Fruit fly (Drosophila melanogaster) whole organism, embryonic: ENCODE data around the gene CG13074.
A peak's percentile ranks its signal among the peaks of the same experiment; 100 is the strongest.

Source experiments
- Atf-2 ChIP-seq: fragments of 200-800 bp; sonication (Bioruptor generic); optimal IDR thresholded peaks from 2 replicates; lab custom pipeline; 2016; ENCODE audit warnings: missing biosample characterization, missing genetic modification characterization
- Bgb ChIP-seq: fragments of 200-800 bp; sonication (Bioruptor generic); IDR thresholded peaks from 2 replicates; pipeline ENCODE4 v1.3.6; 2022; ENCODE audit warnings: missing biosample characterization, missing genetic modification characterization; ENCODE audit not compliant: partially characterized antibody
- CG10267 ChIP-seq: fragments of 200-800 bp; sonication (Bioruptor generic); optimal IDR thresholded peaks from 2 replicates; lab custom pipeline; 2018; ENCODE audit warnings: missing biosample characterization, mild to moderate bottlenecking, missing genetic modification characterization, moderate library complexity
- CG13894 ChIP-seq: fragments of 200-800 bp; sonication (Bioruptor generic); optimal IDR thresholded peaks from 3 replicates; lab custom pipeline; 2018; ENCODE audit warnings: missing biosample characterization, mild to moderate bottlenecking, missing genetic modification characterization, moderate library complexity
- CG14667 ChIP-seq: fragments of 200-800 bp; sonication (Bioruptor generic); IDR thresholded peaks from 2 replicates; pipeline ENCODE4 v1.3.6; 2022; ENCODE audit warnings: missing biosample characterization, missing genetic modification characterization
- CG14710 ChIP-seq: fragments of 200-800 bp; sonication (Bioruptor generic); optimal IDR thresholded peaks from 3 replicates; lab custom pipeline; 2019; ENCODE audit warnings: missing biosample characterization, mild to moderate bottlenecking, missing genetic modification characterization, moderate library complexity
- CG15073 ChIP-seq: fragments of 200-800 bp; sonication (Bioruptor generic); optimal IDR thresholded peaks from 2 replicates; lab custom pipeline; 2016; ENCODE audit warnings: missing biosample characterization, missing genetic modification characterization
- CG15479 ChIP-seq: fragments of 200-800 bp; sonication (Bioruptor generic); optimal IDR thresholded peaks from 3 replicates; lab custom pipeline; 2019; ENCODE audit warnings: missing biosample characterization, mild to moderate bottlenecking, missing genetic modification characterization, moderate library complexity
- CG2116 ChIP-seq: fragments of 200-800 bp; sonication (Bioruptor generic); optimal IDR thresholded peaks from 3 replicates; lab custom pipeline; 2018; ENCODE audit warnings: missing biosample characterization, mild to moderate bottlenecking, missing genetic modification characterization
- CG2129 ChIP-seq: fragments of 200-800 bp; sonication (Bioruptor generic); IDR thresholded peaks from 2 replicates; pipeline ENCODE4 v1.3.6; 2022; ENCODE audit warnings: missing biosample characterization, missing genetic modification characterization; ENCODE audit not compliant: partially characterized antibody
- CG2202 ChIP-seq: fragments of 200-800 bp; sonication (Bioruptor generic); optimal IDR thresholded peaks from 2 replicates; lab custom pipeline; 2018; ENCODE audit warnings: missing biosample characterization, mild to moderate bottlenecking, missing genetic modification characterization
- CG30403 ChIP-seq: fragments of 200-800 bp; sonication (Bioruptor generic); optimal IDR thresholded peaks from 3 replicates; lab custom pipeline; 2016; ENCODE audit warnings: missing biosample characterization, missing genetic modification characterization
- CG3065 ChIP-seq: fragments of 200-800 bp; sonication (Bioruptor generic); optimal IDR thresholded peaks from 2 replicates; lab custom pipeline; 2016; ENCODE audit warnings: missing biosample characterization, missing genetic modification characterization
- CG33213 ChIP-seq: fragments of 200-800 bp; sonication (Bioruptor generic); optimal IDR thresholded peaks from 3 replicates; lab custom pipeline; 2016; ENCODE audit warnings: missing biosample characterization, missing genetic modification characterization
- CG3407 ChIP-seq: fragments of 200-800 bp; sonication (Bioruptor generic); optimal IDR thresholded peaks from 2 replicates; lab custom pipeline; 2018; ENCODE audit warnings: missing biosample characterization, mild to moderate bottlenecking, missing genetic modification characterization
- CG6813 ChIP-seq: fragments of 200-800 bp; sonication (Bioruptor generic); optimal IDR thresholded peaks from 2 replicates; lab custom pipeline; 2017; ENCODE audit warnings: missing biosample characterization, missing genetic modification characterization, mild to moderate bottlenecking, moderate library complexity, missing genetic modification reagents
- CG7372 ChIP-seq: fragments of 200-800 bp; sonication (Bioruptor generic); IDR thresholded peaks from 2 replicates; pipeline ENCODE4 v1.3.6; 2022; ENCODE audit warnings: missing biosample characterization, missing genetic modification characterization
- CG7786 ChIP-seq: fragments of 200-800 bp; sonication (Bioruptor generic); optimal IDR thresholded peaks from 2 replicates; lab custom pipeline; 2016; ENCODE audit warnings: missing biosample characterization, missing genetic modification characterization
- Doc2 ChIP-seq: fragments of 200-800 bp; sonication (Bioruptor generic); IDR thresholded peaks from 2 replicates; pipeline ENCODE4 v1.3.6; 2022; ENCODE audit warnings: missing biosample characterization, missing genetic modification characterization
- Dp ChIP-seq: fragments of 200-800 bp; sonication (Bioruptor generic); optimal IDR thresholded peaks from 2 replicates; lab custom pipeline; 2018; ENCODE audit warnings: missing biosample characterization, mild to moderate bottlenecking, missing genetic modification characterization, moderate library complexity
- Elba2 ChIP-seq: fragments of 200-800 bp; sonication (Bioruptor generic); optimal IDR thresholded peaks from 3 replicates; lab custom pipeline; 2016; ENCODE audit warnings: missing biosample characterization, missing genetic modification characterization
- Fer3 ChIP-seq: fragments of 200-800 bp; sonication (Bioruptor generic); optimal IDR thresholded peaks from 2 replicates; lab custom pipeline; 2018; ENCODE audit warnings: missing biosample characterization, mild to moderate bottlenecking, missing genetic modification characterization, moderate library complexity
- GATAe ChIP-seq: fragments of 200-800 bp; sonication (Bioruptor generic); conservative IDR thresholded peaks from 2 replicates; pipeline ENCODE4 v1.3.6; 2022; ENCODE audit warnings: missing biosample characterization, missing genetic modification characterization
- Hey ChIP-seq: fragments of 200-800 bp; sonication (Bioruptor generic); optimal IDR thresholded peaks from 3 replicates; lab custom pipeline; 2018; ENCODE audit warnings: missing biosample characterization, mild to moderate bottlenecking, missing genetic modification characterization
- HmgZ ChIP-seq: fragments of 200-800 bp; sonication (Bioruptor generic); optimal IDR thresholded peaks from 2 replicates; lab custom pipeline; 2018; ENCODE audit warnings: missing biosample characterization, mild to moderate bottlenecking, missing genetic modification characterization
- Hr39 ChIP-seq: fragments of >200 bp; optimal IDR thresholded peaks from 2 replicates; lab custom pipeline; 2017
- Meics ChIP-seq: fragments of 200-800 bp; sonication (Bioruptor generic); optimal IDR thresholded peaks from 2 replicates; lab custom pipeline; 2017; ENCODE audit warnings: missing biosample characterization, mild to moderate bottlenecking, missing genetic modification characterization
- NfI ChIP-seq: fragments of 200-800 bp; sonication (Bioruptor generic); optimal IDR thresholded peaks from 3 replicates; lab custom pipeline; 2018; ENCODE audit warnings: missing biosample characterization, mild to moderate bottlenecking, missing genetic modification characterization, moderate library complexity
- Optix ChIP-seq: fragments of 200-800 bp; sonication (Bioruptor generic); IDR thresholded peaks from 3 replicates; pipeline ENCODE4 v1.3.6; 2022; ENCODE audit warnings: missing biosample characterization, missing genetic modification characterization
- Xbp1 ChIP-seq: fragments of 200-800 bp; sonication (Bioruptor generic); optimal IDR thresholded peaks from 3 replicates; lab custom pipeline; 2016; ENCODE audit warnings: missing biosample characterization, mild to moderate bottlenecking, missing genetic modification characterization
- ap ChIP-seq: fragments of 200-800 bp; sonication (Bioruptor generic); IDR thresholded peaks from 2 replicates; pipeline ENCODE4 v1.3.6; 2022; ENCODE audit warnings: missing biosample characterization, missing genetic modification characterization
- ash1 ChIP-seq: fragments of 200-800 bp; sonication (Bioruptor generic); optimal IDR thresholded peaks from 2 replicates; lab custom pipeline; 2018; ENCODE audit warnings: missing biosample characterization, mild to moderate bottlenecking, missing genetic modification characterization
- bab2 ChIP-seq: fragments of 200-800 bp; sonication (Bioruptor generic); optimal IDR thresholded peaks from 2 replicates; lab custom pipeline; 2016; ENCODE audit warnings: missing biosample characterization, missing genetic modification characterization
- corto ChIP-seq: fragments of 200-800 bp; sonication (Bioruptor generic); optimal IDR thresholded peaks from 2 replicates; lab custom pipeline; 2016; ENCODE audit warnings: missing biosample characterization, mild to moderate bottlenecking, missing genetic modification characterization, moderate library complexity
- dimm ChIP-seq: fragments of 200-800 bp; sonication (Bioruptor generic); IDR thresholded peaks from 2 replicates; pipeline ENCODE4 v1.3.6; 2022; ENCODE audit warnings: missing biosample characterization, missing genetic modification characterization
- eyg ChIP-seq: fragments of 200-800 bp; sonication (Bioruptor generic); optimal IDR thresholded peaks from 3 replicates; lab custom pipeline; 2016; ENCODE audit warnings: missing biosample characterization, missing genetic modification characterization
- gcm ChIP-seq: fragments of 200-800 bp; sonication (Bioruptor generic); optimal IDR thresholded peaks from 2 replicates; lab custom pipeline; 2019; ENCODE audit warnings: missing biosample characterization, mild to moderate bottlenecking, missing genetic modification characterization, moderate library complexity
- hkb ChIP-seq, 2 experiments: fragments of 200-800 bp in 1 of 2; fragments of >200 bp in 1 of 2; sonication (Bioruptor generic) in 1 of 2; IDR thresholded peaks in 1 of 2; optimal IDR thresholded peaks in 1 of 2; 2 replicates each; pipeline versions ENCODE4 v1.3.6 to Lab custom; 2017 to 2022; ENCODE audit warnings: missing biosample characterization in 1 of 2, missing genetic modification characterization in 1 of 2
- jing ChIP-seq: fragments of 200-800 bp; sonication (Bioruptor generic); optimal IDR thresholded peaks from 2 replicates; lab custom pipeline; 2018; ENCODE audit warnings: missing biosample characterization, mild to moderate bottlenecking, missing genetic modification characterization
- lilli ChIP-seq: fragments of 200-800 bp; sonication (Bioruptor generic); optimal IDR thresholded peaks from 3 replicates; lab custom pipeline; 2016; ENCODE audit warnings: missing biosample characterization, missing genetic modification characterization
- odd ChIP-seq: fragments of 200-800 bp; sonication (Bioruptor generic); optimal IDR thresholded peaks from 2 replicates; lab custom pipeline; 2017; ENCODE audit warnings: missing biosample characterization, mild to moderate bottlenecking, missing genetic modification characterization
- org-1 ChIP-seq: fragments of 200-800 bp; sonication (Bioruptor generic); optimal IDR thresholded peaks from 2 replicates; lab custom pipeline; 2017; ENCODE audit warnings: missing biosample characterization, missing genetic modification characterization
- pros ChIP-seq: fragments of 200-800 bp; sonication (Bioruptor generic); optimal IDR thresholded peaks from 3 replicates; lab custom pipeline; 2019; ENCODE audit warnings: missing biosample characterization, mild to moderate bottlenecking, missing genetic modification characterization, moderate library complexity
- rib ChIP-seq: fragments of 200-800 bp; sonication (Bioruptor generic); IDR thresholded peaks from 2 replicates; pipeline ENCODE4 v1.3.6; 2022; ENCODE audit warnings: missing biosample characterization, missing genetic modification characterization
- row ChIP-seq: fragments of 200-800 bp; sonication (Bioruptor generic); IDR thresholded peaks from 3 replicates; pipeline ENCODE4 v1.3.6; 2022; ENCODE audit warnings: missing biosample characterization, missing genetic modification characterization
- slbo ChIP-seq: fragments of 200-800 bp; sonication (Bioruptor generic); IDR thresholded peaks from 2 replicates; pipeline ENCODE4 v1.3.6; 2022; ENCODE audit warnings: missing biosample characterization, missing genetic modification characterization
- so ChIP-seq: fragments of 200-800 bp; sonication (Bioruptor generic); IDR thresholded peaks from 3 replicates; pipeline ENCODE4 v1.3.6; 2022; ENCODE audit warnings: missing biosample characterization, missing genetic modification characterization
- tgo ChIP-seq: fragments of 200-800 bp; sonication (Bioruptor generic); IDR thresholded peaks from 3 replicates; pipeline ENCODE4 v1.3.6; 2022; ENCODE audit warnings: missing biosample characterization, missing genetic modification characterization
- tup ChIP-seq: fragments of 200-800 bp; sonication (Bioruptor generic); optimal IDR thresholded peaks from 2 replicates; lab custom pipeline; 2016; ENCODE audit warnings: missing biosample characterization, mild to moderate bottlenecking, missing genetic modification characterization, moderate library complexity
- zf30C ChIP-seq: fragments of 200-800 bp; sonication (Bioruptor generic); optimal IDR thresholded peaks from 3 replicates; lab custom pipeline; 2018; ENCODE audit warnings: missing biosample characterization, mild to moderate bottlenecking, missing genetic modification characterization

Gene CG13074

dm6 chr3L:16048722-16049459, 48.4 kb downstream of the CG13074 start (continued):
- no peak for TF ChIP-seq Dp (GFP tag; lab: Kevin White, UChicago)
- peak; percentile 12 for TF ChIP-seq Elba2 (GFP tag; lab: Kevin White, UChicago)
- no peak for TF ChIP-seq CG10267 (tag; lab: Kevin White, UChicago)
- no peak for TF ChIP-seq CG33213 (GFP tag; lab: Kevin White, UChicago)
- no peak for TF ChIP-seq CG2202 (tag; lab: Kevin White, UChicago)
- peak; percentile 27; the same call in 1 of the 3 replicates for TF ChIP-seq row (GFP tag; lab: Robert Waterston, UW)
- TF ChIP-seq CG14710 (tag; lab: Kevin White, UChicago): no peak
- TF ChIP-seq CG7786 (GFP tag; lab: Kevin White, UChicago): no peak
- TF ChIP-seq CG14667 (GFP tag; lab: Robert Waterston, UW): no peak
- TF ChIP-seq Fer3 (tag; lab: Kevin White, UChicago): no peak
- TF ChIP-seq Xbp1: no peak
- no peak for TF ChIP-seq CG15073 (GFP tag; lab: Kevin White, UChicago)
- TF ChIP-seq Hey (tag; lab: Kevin White, UChicago): no peak
- no peak for TF ChIP-seq bab2 (GFP tag; lab: Kevin White, UChicago)
- peak; percentile 20 for TF ChIP-seq ash1 (GFP tag; lab: Kevin White, UChicago)
- TF ChIP-seq NfI: no peak
- no peak for TF ChIP-seq slbo (GFP tag; lab: Robert Waterston, UW)
- TF ChIP-seq CG6813 (GFP tag; lab: Kevin White, UChicago): no peak
- TF ChIP-seq tup (GFP tag; lab: Kevin White, UChicago): no peak
- TF ChIP-seq org-1 (GFP tag; lab: Kevin White, UChicago): no peak
- TF ChIP-seq so (GFP tag; lab: Robert Waterston, UW): no peak
- no peak for TF ChIP-seq HmgZ
- TF ChIP-seq zf30C (GFP tag; lab: Kevin White, UChicago): no peak
- no peak for TF ChIP-seq dimm (GFP tag; lab: Robert Waterston, UW)
- TF ChIP-seq Atf-2 (GFP tag; lab: Kevin White, UChicago): no peak
- TF ChIP-seq hkb (optimal IDR thresholded peaks at IDR 0.05; lab: Kevin White, UChicago): no peak
- TF ChIP-seq hkb (GFP tag; IDR thresholded peaks at IDR 0.05; lab: Robert Waterston, UW): no peak
- TF ChIP-seq Optix (GFP tag; lab: Robert Waterston, UW): 0 out of 3 replicates have a peak, but pooled peaks have one; percentile 18
- TF ChIP-seq tgo (GFP tag; lab: Robert Waterston, UW): no peak
- no peak for TF ChIP-seq CG30403 (GFP tag; lab: Kevin White, UChicago)
- TF ChIP-seq corto (GFP tag; lab: Kevin White, UChicago): peak; percentile 9
- TF ChIP-seq CG3065 (GFP tag; lab: Kevin White, UChicago): no peak
- TF ChIP-seq pros (GFP tag; lab: Kevin White, UChicago): no peak
- no peak for TF ChIP-seq gcm (GFP tag; lab: Kevin White, UChicago)
- TF ChIP-seq odd (GFP tag; lab: Kevin White, UChicago): no peak
- no peak for TF ChIP-seq CG15479 (GFP tag; lab: Kevin White, UChicago)
- TF ChIP-seq jing (GFP tag; lab: Kevin White, UChicago): no peak
- no peak for TF ChIP-seq CG13894
- TF ChIP-seq Doc2 (GFP tag; lab: Robert Waterston, UW): no peak
- no peak for TF ChIP-seq Bgb (GFP tag; lab: Robert Waterston, UW)
- TF ChIP-seq CG7372: no peak
- no peak for TF ChIP-seq ap (GFP tag; lab: Robert Waterston, UW)
- no peak for TF ChIP-seq CG2116 (GFP tag; lab: Kevin White, UChicago)
- TF ChIP-seq eyg (GFP tag; lab: Kevin White, UChicago): no peak
- no peak for TF ChIP-seq CG3407
- TF ChIP-seq Hr39 (lab: Kevin White, UChicago): no peak
- no peak for TF ChIP-seq CG2129 (GFP tag; lab: Robert Waterston, UW)
- no peak for TF ChIP-seq GATAe (GFP tag; lab: Robert Waterston, UW)
- TF ChIP-seq lilli (GFP tag; lab: Kevin White, UChicago): no peak
- 0 out of 2 replicates have a peak, but pooled peaks have one; percentile 30 for TF ChIP-seq rib (GFP tag; lab: Robert Waterston, UW)
- no peak for TF ChIP-seq Meics (GFP tag; lab: Kevin White, UChicago)
